Worm (Caenorhabditis elegans) whole organism, midembryonic: ENCODE results near the gene D1022.5.
"Not testable (repeated sequence)": the region's sequence is repeated elsewhere in the genome, so short reads cannot be mapped to it uniquely, and the experiment has no call there.

ENCODE experiments used
- T22C8.4 ChIP-seq: fragments of 200-800 bp; sonication (Bioruptor generic); IDR thresholded peaks from 2 replicates; pipeline ENCODE4 v1.3.6; 2022; ENCODE audit warnings: missing genetic modification characterization, missing compliant biosample characterization
- cog-1 ChIP-seq: sonication (generic microtip); optimal IDR thresholded peaks from 2 replicates; lab custom pipeline; 2016; ENCODE audit warnings: missing genetic modification characterization, missing compliant biosample characterization
- flt-1 ChIP-seq: fragments of 200-800 bp; sonication (Bioruptor generic); IDR thresholded peaks from 2 replicates; pipeline ENCODE4 v1.3.6; 2022; ENCODE audit warnings: missing genetic modification characterization, missing compliant biosample characterization
- klf-2 ChIP-seq: fragments of 200-800 bp; sonication (Bioruptor generic); conservative IDR thresholded peaks from 2 replicates; pipeline ENCODE4 v1.3.6; 2022; ENCODE audit warnings: missing genetic modification reagents, missing genetic modification characterization, missing compliant biosample characterization
- med-1 ChIP-seq: sonication (generic microtip); optimal IDR thresholded peaks from 2 replicates; lab custom pipeline; 2017; ENCODE audit warnings: missing genetic modification characterization, mild to moderate bottlenecking, missing compliant biosample characterization, antibody characterized with exemption, missing genetic modification reagents; ENCODE audit not compliant: insufficient read depth
- ref-1 ChIP-seq: fragments of 200-800 bp; sonication (Bioruptor generic); conservative IDR thresholded peaks from 2 replicates; pipeline ENCODE4 v1.3.6; 2022; ENCODE audit warnings: missing genetic modification reagents, missing genetic modification characterization, missing compliant biosample characterization
- tab-1 ChIP-seq: fragments of 200-800 bp; sonication (Bioruptor generic); IDR thresholded peaks from 2 replicates; pipeline ENCODE4 v1.3.6; 2022; ENCODE audit warnings: missing genetic modification characterization, missing compliant biosample characterization
- ztf-23 ChIP-seq: fragments of 200-800 bp; sonication (Bioruptor generic); IDR thresholded peaks from 2 replicates; pipeline ENCODE4 v1.3.6; 2022; ENCODE audit warnings: missing genetic modification reagents, missing genetic modification characterization, missing compliant biosample characterization
- ztf-29 ChIP-seq: fragments of 200-800 bp; sonication (Bioruptor generic); IDR thresholded peaks from 2 replicates; pipeline ENCODE4 v1.3.6; 2022; ENCODE audit warnings: missing genetic modification reagents, missing genetic modification characterization, missing compliant biosample characterization

Gene D1022.5

DNA sequence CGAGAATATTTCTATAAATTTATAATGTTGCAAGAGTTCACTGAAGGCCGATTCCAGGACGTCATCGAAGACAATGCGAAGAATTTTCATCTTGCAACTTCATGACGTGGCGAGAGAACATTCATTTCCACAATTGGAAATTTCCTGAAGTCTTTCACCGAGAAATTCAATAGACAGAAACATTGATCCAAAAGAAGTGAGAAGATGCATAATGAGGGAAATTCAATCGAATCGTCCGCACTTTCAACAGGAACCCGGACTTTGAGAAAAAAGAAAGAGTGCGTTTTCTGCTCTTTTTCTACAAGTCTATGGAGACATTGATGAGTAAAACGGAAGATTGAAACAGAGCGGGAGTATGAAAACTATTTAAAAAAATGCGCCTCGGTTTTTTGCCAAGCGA lies 10.7 kb upstream of the D1022.5 start:
- TF ChIP-seq ztf-23 (GFP tag; lab: Robert Waterston, UW) (no peak), klf-2 (GFP tag; lab: Robert Waterston, UW) (no peak), tab-1 (GFP tag; lab: Robert Waterston, UW) (no peak), ztf-29 (GFP tag; lab: Robert Waterston, UW) (no peak), flt-1 (GFP tag; lab: Robert Waterston, UW) (no peak), T22C8.4 (GFP tag; lab: Robert Waterston, UW) (no peak), med-1 (no peak), cog-1 (tag; lab: Kevin White, UChicago) (no peak), ref-1 (GFP tag; lab: Robert Waterston, UW) (no peak)

DNA sequence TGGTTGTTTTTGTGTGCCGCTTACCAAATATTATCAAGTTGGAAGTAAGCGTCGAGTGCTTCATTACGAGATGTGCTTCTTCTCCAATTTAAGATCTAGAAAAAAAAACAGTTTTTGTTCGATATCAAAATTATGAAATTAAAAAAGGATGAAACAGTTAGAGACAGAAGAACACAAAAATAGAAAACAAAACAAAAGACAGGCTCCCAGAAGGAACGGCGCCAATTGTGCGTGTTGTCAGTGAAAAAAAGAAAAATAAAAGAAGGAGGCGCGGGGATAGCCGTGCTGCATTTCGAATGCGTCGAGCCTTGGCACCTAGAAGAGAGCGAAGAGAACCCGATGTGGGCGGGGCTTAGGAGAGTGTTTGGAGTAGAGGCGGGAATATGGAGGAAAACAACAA lies 6.9 kb upstream of the D1022.5 start, which contains the start of gene sro-1:
Gene sro-1 (minus strand): TSS at position 101 of the 400 bp plus-strand sequence.
- TF ChIP-seq med-1 (no peak), T22C8.4 (GFP tag; lab: Robert Waterston, UW) (no peak), cog-1 (tag; lab: Kevin White, UChicago) (no peak), tab-1 (GFP tag; lab: Robert Waterston, UW) (no peak), ztf-29 (GFP tag; lab: Robert Waterston, UW) (no peak), ztf-23 (GFP tag; lab: Robert Waterston, UW) (no peak), klf-2 (GFP tag; lab: Robert Waterston, UW) (no peak), flt-1 (GFP tag; lab: Robert Waterston, UW) (no peak), ref-1 (GFP tag; lab: Robert Waterston, UW) (no peak)

DNA sequence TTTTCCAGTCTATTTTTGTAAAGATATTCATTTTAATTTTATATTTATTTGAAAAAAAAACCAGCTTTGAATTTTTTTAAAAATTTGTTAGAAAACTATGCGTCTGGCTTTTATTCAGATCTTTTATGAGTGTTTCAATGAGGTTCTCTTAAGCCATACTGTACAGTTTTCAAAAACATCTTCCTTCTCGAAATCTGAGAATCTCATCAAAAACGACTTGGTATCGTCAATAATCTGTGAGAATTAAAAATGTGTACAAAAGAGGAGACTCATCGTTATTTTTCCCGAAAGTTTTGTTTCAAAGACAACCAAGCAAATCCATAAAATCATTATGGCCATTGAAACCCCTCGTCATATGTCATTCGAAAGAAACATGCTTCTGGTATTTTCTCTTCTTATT lies 599 bp upstream of the D1022.5 start, which contains the start of gene D1022.2:
Gene D1022.2 (plus strand): TSS at position 301 of the 400 bp plus-strand sequence.
- TF ChIP-seq flt-1 (GFP tag; lab: Robert Waterston, UW) (no peak), med-1 (no peak), cog-1 (tag; lab: Kevin White, UChicago) (no peak), tab-1 (GFP tag; lab: Robert Waterston, UW) (no peak), ref-1 (GFP tag; lab: Robert Waterston, UW) (no peak), klf-2 (GFP tag; lab: Robert Waterston, UW) (no peak), T22C8.4 (GFP tag; lab: Robert Waterston, UW) (no peak), ztf-23 (GFP tag; lab: Robert Waterston, UW) (no peak), ztf-29 (GFP tag; lab: Robert Waterston, UW) (no peak)

DNA sequence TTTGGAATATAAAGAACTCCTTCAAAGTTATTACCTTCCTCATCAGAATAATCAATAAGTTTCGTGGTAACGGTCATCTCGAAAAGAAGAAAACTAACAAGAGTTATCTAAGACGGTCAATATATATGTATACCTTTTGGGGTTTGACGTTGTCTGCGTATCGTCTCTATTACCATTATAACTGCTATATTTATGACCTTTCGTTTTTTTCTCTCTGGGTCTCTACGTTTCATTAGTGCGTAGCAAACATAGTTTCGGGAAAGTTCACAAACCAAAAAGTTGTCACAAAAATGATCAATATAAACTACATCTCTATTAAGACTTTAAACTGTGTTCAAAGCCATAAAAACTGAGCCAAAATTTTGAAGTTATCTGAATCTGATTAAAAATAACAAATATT lies 1.4 kb downstream of the D1022.5 start, which contains the start of gene D1022.4:
Gene D1022.4 (minus strand): TSS at position 83 of the 400 bp plus-strand sequence.
- TF ChIP-seq ztf-23 (GFP tag; lab: Robert Waterston, UW) (no peak), cog-1 (tag; lab: Kevin White, UChicago) (no peak), tab-1 (GFP tag; lab: Robert Waterston, UW) (no peak), flt-1 (GFP tag; lab: Robert Waterston, UW) (no peak), ref-1 (GFP tag; lab: Robert Waterston, UW) (no peak), med-1 (no peak), T22C8.4 (GFP tag; lab: Robert Waterston, UW) (no peak), ztf-29 (GFP tag; lab: Robert Waterston, UW) (no peak), klf-2 (GFP tag; lab: Robert Waterston, UW) (no peak)

DNA sequence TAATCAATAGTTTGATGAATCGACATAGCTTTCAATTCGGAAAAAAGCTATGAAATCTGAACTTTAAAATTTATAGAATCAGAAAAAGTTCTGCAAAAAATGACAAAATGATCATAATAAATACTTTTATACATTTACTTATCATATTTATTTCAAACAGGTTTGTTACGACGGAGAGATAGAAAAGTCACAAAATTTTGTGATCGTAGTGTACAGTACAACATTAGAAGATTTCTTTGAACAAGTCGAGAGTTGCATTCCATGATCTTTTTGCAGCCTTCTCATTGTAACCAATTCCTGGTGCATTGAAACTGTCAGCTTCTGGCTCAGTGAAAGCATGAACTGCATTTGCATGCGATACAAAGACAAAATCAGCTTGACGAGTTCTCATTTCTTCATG lies 2.4 kb downstream of the D1022.5 start, which contains the start of gene D1022.3:
Gene D1022.3 (minus strand): TSS at position 101 of the 400 bp plus-strand sequence.
- TF ChIP-seq cog-1 (tag; lab: Kevin White, UChicago) (no peak), ztf-29 (GFP tag; lab: Robert Waterston, UW) (no peak), flt-1 (GFP tag; lab: Robert Waterston, UW) (no peak)

DNA sequence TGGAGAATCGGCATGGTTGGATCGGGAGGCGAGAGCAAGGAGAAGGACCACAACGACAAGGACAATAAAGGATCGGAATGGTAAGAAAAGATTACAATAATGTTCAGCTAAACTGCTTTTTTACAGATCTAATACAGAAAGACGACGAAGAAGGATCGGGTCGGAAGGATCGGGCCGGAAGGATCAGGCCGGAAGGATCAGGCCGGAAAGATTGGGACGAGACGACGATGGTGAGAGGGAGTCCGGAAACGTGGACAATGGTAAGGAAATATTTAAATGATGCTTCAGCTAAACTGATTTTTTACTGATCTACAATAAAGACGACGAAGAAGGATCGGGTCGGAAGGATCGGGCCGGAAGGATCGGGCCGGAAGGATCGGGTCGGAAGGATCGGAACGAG lies 11.9 kb downstream of the D1022.5 start:
- TF ChIP-seq klf-2 (GFP tag; lab: Robert Waterston, UW) (0 out of 2 replicates have a peak, but pooled peaks have one; percentile 49), flt-1 (GFP tag; lab: Robert Waterston, UW) (0 out of 2 replicates have a peak, but pooled peaks have one; percentile 11)

DNA sequence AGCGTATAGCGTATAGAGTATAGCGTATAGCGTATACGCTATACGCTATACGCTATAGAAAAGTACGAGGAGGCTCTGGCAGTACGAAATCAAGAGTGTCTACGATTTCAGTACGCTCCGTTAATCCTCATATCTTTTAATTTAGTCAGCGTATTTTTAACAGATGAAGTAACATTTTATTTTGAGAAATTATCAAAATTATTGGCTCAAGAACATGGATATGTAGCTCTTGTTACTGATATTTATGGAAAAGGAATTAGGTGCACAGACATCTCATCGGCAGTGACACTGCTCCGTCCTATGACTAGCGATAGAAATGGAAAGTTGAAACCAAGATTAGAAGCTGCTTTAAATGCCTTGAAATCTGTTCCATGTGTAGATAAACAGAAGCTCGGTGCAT lies 23.6 kb downstream of the D1022.5 start, which contains the start of gene K02A2.1:
Gene K02A2.1 (plus strand): TSS at position 301 of the 400 bp plus-strand sequence.
- TF ChIP-seq cog-1 (tag; lab: Kevin White, UChicago); flt-1 (GFP tag; lab: Robert Waterston, UW); ref-1 (GFP tag; lab: Robert Waterston, UW): not testable (repeated sequence)

DNA sequence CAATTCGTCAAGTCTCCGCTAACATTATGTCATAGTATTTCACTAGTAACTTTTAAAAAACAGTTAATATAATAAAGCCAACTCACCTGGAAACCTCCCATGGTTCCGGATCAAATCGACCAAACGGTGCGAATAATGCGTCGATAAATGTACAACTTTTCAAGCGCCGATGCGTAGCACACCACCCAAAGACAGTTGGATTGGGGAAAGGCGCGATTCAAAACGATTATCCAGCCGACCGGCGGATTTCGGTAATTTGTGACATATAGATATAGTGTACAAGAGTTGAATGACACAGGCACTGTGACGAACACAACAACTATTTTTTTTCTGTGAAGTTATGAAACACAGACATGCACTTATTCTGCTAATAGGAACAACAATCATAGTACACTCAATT lies 24.4 kb downstream of the D1022.5 start, which contains the start of gene kcc-3:
Gene kcc-3 (minus strand): TSS at position 101 of the 400 bp plus-strand sequence.
- TF ChIP-seq tab-1 (GFP tag; lab: Robert Waterston, UW) = no peak
- TF ChIP-seq ztf-23 (GFP tag; lab: Robert Waterston, UW) = no peak
- TF ChIP-seq med-1 = no peak
- no peak for TF ChIP-seq ztf-29 (GFP tag; lab: Robert Waterston, UW)
- no peak for TF ChIP-seq ref-1 (GFP tag; lab: Robert Waterston, UW)
- no peak for TF ChIP-seq klf-2 (GFP tag; lab: Robert Waterston, UW)
- TF ChIP-seq flt-1 (GFP tag; lab: Robert Waterston, UW) = no peak
- no peak for TF ChIP-seq cog-1 (tag; lab: Kevin White, UChicago)
- no peak for TF ChIP-seq T22C8.4 (GFP tag; lab: Robert Waterston, UW)

DNA sequence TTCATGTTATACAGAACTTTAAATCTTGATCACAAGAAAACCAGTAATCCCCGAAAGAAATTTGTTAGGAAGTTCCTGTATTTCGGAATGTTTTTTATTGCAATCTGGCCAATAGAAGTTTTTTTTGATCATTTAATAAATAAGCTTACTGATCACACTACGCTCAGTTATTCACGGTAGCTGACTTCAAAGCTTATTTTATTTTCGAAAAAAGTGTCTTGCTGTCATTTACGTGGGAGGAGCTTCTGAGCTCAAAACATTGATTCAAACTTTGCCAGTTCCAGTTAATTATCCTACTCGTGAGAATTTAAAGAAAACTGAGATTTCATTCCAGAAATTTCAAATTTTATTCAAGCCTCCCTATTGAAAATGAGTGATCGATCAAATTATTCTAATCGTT lies 26.3 kb downstream of the D1022.5 start, which contains the start of gene srd-54:
Gene srd-54 (plus strand): TSS at position 301 of the 400 bp plus-strand sequence.
- no peak for TF ChIP-seq cog-1 (tag; lab: Kevin White, UChicago)
- no peak for TF ChIP-seq ztf-29 (GFP tag; lab: Robert Waterston, UW)
- TF ChIP-seq med-1 = no peak
- no peak for TF ChIP-seq tab-1 (GFP tag; lab: Robert Waterston, UW)
- TF ChIP-seq T22C8.4 (GFP tag; lab: Robert Waterston, UW) = no peak
- TF ChIP-seq ztf-23 (GFP tag; lab: Robert Waterston, UW) = no peak
- TF ChIP-seq klf-2 (GFP tag; lab: Robert Waterston, UW) = no peak
